Worm (Caenorhabditis elegans): Measurements from ENCODE around the gene nspe-8.

Gene nspe-8

ce11 chrII:12622843-12623242 lies 1.1 kb upstream of the nspe-8 start:
- TF ChIP-seq nhr-42 (GFP tag; IDR thresholded peaks at IDR 0.05) (no peak), vab-7 (GFP tag; IDR thresholded peaks at IDR 0.05) (no peak), hif-1 (tag; optimal IDR thresholded peaks at IDR 0.05) (peak in 1 of 2 experiments; percentile 11), Y48G9A.11 (GFP tag; IDR thresholded peaks at IDR 0.05) (no peak), nhr-25 (tag; optimal IDR thresholded peaks at IDR 0.05; ENCODE audit: borderline replicate concordance, insufficient read depth) (no peak), ceh-20 (GFP tag; IDR thresholded peaks at IDR 0.05) (peak; percentile 55; the same call in 1 of the 2 replicates), unc-130 (GFP tag; optimal IDR thresholded peaks at IDR 0.05) (no peak), daf-8 (GFP tag; IDR thresholded peaks at IDR 0.05) (no peak), cey-2 (tag; optimal IDR thresholded peaks at IDR 0.05; ENCODE audit: borderline replicate concordance, insufficient read depth) (no peak), ctbp-1 (GFP tag; IDR thresholded peaks at IDR 0.05) (no peak), dmd-6 (GFP tag; IDR thresholded peaks at IDR 0.05) (peak; percentile 21; the same call in 1 of the 2 replicates), F44E2.7 (GFP tag; IDR thresholded peaks at IDR 0.05) (no peak)

- TF ChIP-seq ZK337.2 (GFP tag; IDR thresholded peaks at IDR 0.05) (no peak), cey-2 (tag; optimal IDR thresholded peaks at IDR 0.05; ENCODE audit: borderline replicate concordance, insufficient read depth) (no peak), unc-62 (GFP tag; optimal IDR thresholded peaks at IDR 0.05 in 1 of 2) (no peak), unc-62 (tag; optimal IDR thresholded peaks at IDR 0.05) (no peak), lin-15B (tag; optimal IDR thresholded peaks at IDR 0.05) (no peak), gei-8 (GFP tag; optimal IDR thresholded peaks at IDR 0.05) (no peak), dmd-8 (GFP tag; IDR thresholded peaks at IDR 0.05) (no peak), nhr-76 (tag; optimal IDR thresholded peaks at IDR 0.05) (no peak), madf-5 (GFP tag; IDR thresholded peaks at IDR 0.05) (no peak), daf-16 (GFP tag; optimal IDR thresholded peaks at IDR 0.05) (no peak), daf-16 (tag; optimal IDR thresholded peaks at IDR 0.05) (no peak), F10B5.3 (tag; optimal IDR thresholded peaks at IDR 0.05) (no peak), T26A8.4 (GFP tag; IDR thresholded peaks at IDR 0.05) (no peak), daf-19 (GFP tag; conservative IDR thresholded peaks at IDR 0.05) (no peak), hlh-11 (tag; optimal IDR thresholded peaks at IDR 0.05) (no peak), saeg-2 (GFP tag; IDR thresholded peaks at IDR 0.05) (no peak), T20F7.1 (GFP tag; optimal IDR thresholded peaks at IDR 0.05) (no peak), unc-130 (GFP tag; optimal IDR thresholded peaks at IDR 0.05) (no peak), lin-29 (GFP tag; IDR thresholded peaks at IDR 0.05) (no peak), ces-1 (GFP tag; optimal IDR thresholded peaks at IDR 0.05) (no peak)
Measured at ce11 chrII:12620764-12621163, 994 bp downstream of the nspe-8 start, which contains the start of gene nspe-1. Gene nspe-1 (minus strand): TSS chrII:12620864.

ce11 chrII:12619288-12619687 lies 2.5 kb downstream of the nspe-8 start, which contains the start of gene nspe-2:
Gene nspe-2 (minus strand): TSS chrII:12619388.
- peak in 1 of 2 experiments; percentile 46 for TF ChIP-seq unc-62 (GFP tag; optimal IDR thresholded peaks at IDR 0.05 in 1 of 2)
- TF ChIP-seq unc-62 (tag; optimal IDR thresholded peaks at IDR 0.05): no peak
- no peak for TF ChIP-seq lir-3 (tag; optimal IDR thresholded peaks at IDR 0.05)
- TF ChIP-seq rbr-2 (tag; optimal IDR thresholded peaks at IDR 0.05): no peak
- TF ChIP-seq zfp-3 (GFP tag; conservative IDR thresholded peaks at IDR 0.05): no peak
- TF ChIP-seq mes-2 (tag; optimal IDR thresholded peaks at IDR 0.05; ENCODE audit: poor library complexity, severe bottlenecking): no peak
- TF ChIP-seq dmd-6 (GFP tag; IDR thresholded peaks at IDR 0.05): no peak
- no peak for TF ChIP-seq mxl-3 (GFP tag; optimal IDR thresholded peaks at IDR 0.05)
- no peak for TF ChIP-seq egl-27 (tag; optimal IDR thresholded peaks at IDR 0.05)
- no peak for TF ChIP-seq aly-2 (tag; optimal IDR thresholded peaks at IDR 0.05)
